Worm (Caenorhabditis elegans) whole organism, L2 larva: Measurements from ENCODE around the gene C50H11.13.

ENCODE experiments used
- C34F6.9 ChIP-seq: fragments of 150-350 bp; optimal IDR thresholded peaks from 2 replicates; lab custom pipeline; 2014; ENCODE audit warnings: missing biosample characterization, missing genetic modification characterization
- F13H6.1 ChIP-seq: sonication (generic microtip); optimal IDR thresholded peaks from 2 replicates; lab custom pipeline; 2016; ENCODE audit warnings: missing genetic modification characterization, missing compliant biosample characterization
- R02D3.7 ChIP-seq: fragments of 150-350 bp; optimal IDR thresholded peaks from 2 replicates; lab custom pipeline; 2014; ENCODE audit warnings: missing biosample characterization, missing genetic modification characterization
- Y55F3AM.14 ChIP-seq: fragments of 200-800 bp; sonication (Bioruptor generic); optimal IDR thresholded peaks from 2 replicates; lab custom pipeline; 2018; ENCODE audit warnings: mild to moderate bottlenecking, missing genetic modification characterization, missing compliant biosample characterization
- ZK546.5 ChIP-seq: sonication (generic microtip); optimal IDR thresholded peaks from 2 replicates; lab custom pipeline; 2017; ENCODE audit warnings: missing biosample characterization, missing genetic modification characterization
- aly-2 ChIP-seq: fragments of 150-350 bp; optimal IDR thresholded peaks from 2 replicates; lab custom pipeline; 2014; ENCODE audit warnings: missing biosample characterization, missing genetic modification characterization
- ama-1 ChIP-seq: fragments of 150-350 bp; optimal IDR thresholded peaks from 2 replicates; lab custom pipeline; 2018; ENCODE audit warnings: inconsistent platforms
- blmp-1 ChIP-seq: sonication (generic microtip); optimal IDR thresholded peaks from 2 replicates; lab custom pipeline; 2017; ENCODE audit warnings: missing genetic modification characterization, mild to moderate bottlenecking, missing compliant biosample characterization, antibody characterized with exemption, moderate library complexity; ENCODE audit not compliant: insufficient read depth
- ceh-16 ChIP-seq: fragments of 150-350 bp; optimal IDR thresholded peaks from 2 replicates; lab custom pipeline; 2014; ENCODE audit warnings: missing biosample characterization, missing genetic modification characterization
- ceh-82 ChIP-seq: fragments of 150-350 bp; optimal IDR thresholded peaks from 2 replicates; lab custom pipeline; 2014; ENCODE audit warnings: missing biosample characterization, missing genetic modification characterization
- crh-2 ChIP-seq: sonication (generic microtip); optimal IDR thresholded peaks from 2 replicates; lab custom pipeline; 2017; ENCODE audit warnings: missing biosample characterization, missing genetic modification characterization
- dmd-4 ChIP-seq: sonication (generic microtip); optimal IDR thresholded peaks from 2 replicates; lab custom pipeline; 2017; ENCODE audit warnings: missing biosample characterization, missing genetic modification characterization
- egl-27 ChIP-seq: sonication (generic microtip); optimal IDR thresholded peaks from 3 replicates; lab custom pipeline; 2017; ENCODE audit warnings: missing biosample characterization, missing genetic modification reagents, missing genetic modification characterization
- elt-1 ChIP-seq: fragments of 150-350 bp; optimal IDR thresholded peaks from 2 replicates; lab custom pipeline; 2014; ENCODE audit warnings: missing biosample characterization, missing genetic modification characterization
- elt-3 ChIP-seq: sonication (generic microtip); optimal IDR thresholded peaks from 2 replicates; lab custom pipeline; 2017; ENCODE audit warnings: missing biosample characterization, missing genetic modification characterization
- fos-1 ChIP-seq: fragments of 150-350 bp; optimal IDR thresholded peaks from 2 replicates; lab custom pipeline; 2014; ENCODE audit warnings: missing biosample characterization, missing genetic modification characterization
- gmeb-1 ChIP-seq: fragments of 150-350 bp; optimal IDR thresholded peaks from 2 replicates; lab custom pipeline; 2014; ENCODE audit warnings: missing biosample characterization, missing genetic modification characterization
- lin-11 ChIP-seq: fragments of 150-350 bp; sonication (generic microtip); optimal IDR thresholded peaks from 2 replicates; lab custom pipeline; 2014; ENCODE audit warnings: missing biosample characterization, missing genetic modification characterization, inconsistent platforms, mixed read lengths
- lin-39 ChIP-seq: fragments of 150-350 bp; optimal IDR thresholded peaks from 2 replicates; lab custom pipeline; 2014; ENCODE audit warnings: missing biosample characterization, missing genetic modification reagents, missing genetic modification characterization
- lsy-2 ChIP-seq, 2 experiments: fragments of 150-350 bp in 1 of 2; sonication (generic microtip) in 1 of 2; optimal IDR thresholded peaks; 2 replicates each; lab custom pipeline; 2014 to 2017; ENCODE audit warnings: missing biosample characterization in 2 of 2, missing genetic modification characterization in 2 of 2
- mbf-1 ChIP-seq: sonication (generic microtip); optimal IDR thresholded peaks from 2 replicates; lab custom pipeline; 2017; ENCODE audit warnings: missing biosample characterization, missing genetic modification characterization
- mdl-1 ChIP-seq, 2 experiments: fragments of 150-350 bp in 1 of 2; sonication (generic microtip) in 1 of 2; optimal IDR thresholded peaks; 2 replicates each; lab custom pipeline; 2017; ENCODE audit warnings: missing biosample characterization in 2 of 2, missing genetic modification characterization in 2 of 2
- nhr-11 ChIP-seq: fragments of 150-350 bp; optimal IDR thresholded peaks from 2 replicates; lab custom pipeline; 2014; ENCODE audit warnings: missing biosample characterization, missing genetic modification characterization
- nhr-12 ChIP-seq: fragments of 150-350 bp; optimal IDR thresholded peaks from 2 replicates; lab custom pipeline; 2014; ENCODE audit warnings: missing biosample characterization, missing genetic modification characterization
- nhr-129 ChIP-seq: fragments of 150-350 bp; optimal IDR thresholded peaks from 2 replicates; lab custom pipeline; 2014; ENCODE audit warnings: missing biosample characterization, missing genetic modification characterization
- nhr-21 ChIP-seq: fragments of 150-350 bp; optimal IDR thresholded peaks from 2 replicates; lab custom pipeline; 2014; ENCODE audit warnings: missing biosample characterization, missing genetic modification characterization
- nhr-23 ChIP-seq: fragments of 150-350 bp; optimal IDR thresholded peaks from 2 replicates; lab custom pipeline; 2014; ENCODE audit warnings: missing biosample characterization, missing genetic modification reagents, missing genetic modification characterization
- nhr-25 ChIP-seq: fragments of 150-350 bp; sonication (generic microtip); optimal IDR thresholded peaks from 3 replicates; lab custom pipeline; 2014; ENCODE audit warnings: missing biosample characterization, missing genetic modification characterization
- nhr-6 ChIP-seq: fragments of 150-350 bp; optimal IDR thresholded peaks from 2 replicates; lab custom pipeline; 2014; ENCODE audit warnings: missing biosample characterization, missing genetic modification characterization
- nhr-77 ChIP-seq: fragments of 150-350 bp; optimal IDR thresholded peaks from 2 replicates; lab custom pipeline; 2014; ENCODE audit warnings: missing biosample characterization, missing genetic modification characterization
- sma-9 ChIP-seq, 2 experiments: fragments of 150-350 bp in 1 of 2; sonication (generic microtip) in 1 of 2; optimal IDR thresholded peaks; 2 replicates each; lab custom pipeline; 2014 to 2016; ENCODE audit warnings: missing genetic modification characterization in 2 of 2, mild to moderate bottlenecking in 1 of 2, missing biosample characterization in 1 of 2, missing compliant biosample characterization in 1 of 2, missing genetic modification reagents in 1 of 2, moderate library complexity in 1 of 2
- unc-55 ChIP-seq: fragments of 150-350 bp; sonication (generic microtip); optimal IDR thresholded peaks from 3 replicates; lab custom pipeline; 2014; ENCODE audit warnings: missing biosample characterization, missing genetic modification reagents, missing genetic modification characterization
- zag-1 ChIP-seq: fragments of 150-350 bp; optimal IDR thresholded peaks from 2 replicates; lab custom pipeline; 2014; ENCODE audit warnings: missing biosample characterization, missing genetic modification characterization
- ztf-4 ChIP-seq: fragments of 150-350 bp; optimal IDR thresholded peaks from 2 replicates; lab custom pipeline; 2014; ENCODE audit warnings: missing biosample characterization, missing genetic modification characterization

The C50H11.13 gene

ce11 chrV:3071548-3071947 lies at the start of gene C50H11.13:
C50H11.13 (minus strand) TSS chrV:3071648.
- no peak for TF ChIP-seq mdl-1 (tag; optimal IDR thresholded peaks at IDR 0.05; lab: Kevin White, UChicago)
- TF ChIP-seq nhr-21 (tag; lab: Kevin White, UChicago): no peak
- TF ChIP-seq nhr-77: no peak
- no peak for TF ChIP-seq ceh-16
- TF ChIP-seq C34F6.9: no peak
- TF ChIP-seq nhr-6: no peak
- no peak for TF ChIP-seq ztf-4 (tag; lab: Kevin White, UChicago)
- TF ChIP-seq fos-1 (tag; lab: Kevin White, UChicago): no peak
- no peak for TF ChIP-seq nhr-25 (tag; lab: Kevin White, UChicago)
- TF ChIP-seq elt-1 (tag; lab: Kevin White, UChicago): no peak
- TF ChIP-seq R02D3.7: no peak
- TF ChIP-seq zag-1: no peak
- no peak for TF ChIP-seq ama-1 (lab: Kevin White, UChicago)
- TF ChIP-seq lin-11 (tag; lab: Kevin White, UChicago): no peak
- no peak for TF ChIP-seq dmd-4
- TF ChIP-seq ZK546.5: no peak
- TF ChIP-seq Y55F3AM.14 (GFP tag; lab: Kevin White, UChicago): no peak
- TF ChIP-seq elt-3 (tag; lab: Kevin White, UChicago): no peak
- no peak for TF ChIP-seq blmp-1 (tag; lab: Kevin White, UChicago)
- TF ChIP-seq egl-27 (tag; lab: Kevin White, UChicago): no peak

- TF ChIP-seq sma-9 (GFP tag; optimal IDR thresholded peaks at IDR 0.05; lab: Kevin White, UChicago) (no peak), sma-9 (tag; optimal IDR thresholded peaks at IDR 0.05; lab: Kevin White, UChicago) (no peak), nhr-21 (tag; lab: Kevin White, UChicago) (no peak), unc-55 (no peak), crh-2 (tag; lab: Kevin White, UChicago) (no peak), F13H6.1 (tag; lab: Kevin White, UChicago) (no peak), nhr-129 (tag; lab: Kevin White, UChicago) (no peak), dmd-4 (no peak), elt-1 (tag; lab: Kevin White, UChicago) (no peak)
These were observed 47.7 kb upstream of the C50H11.13 start for ce11 chrV:3119185-3119584.

ce11 chrV:3118167-3118566 lies 46.7 kb upstream of the C50H11.13 start, which contains the start of gene clec-210:
clec-210 (plus strand) TSS chrV:3118377.
- TF ChIP-seq fos-1 (tag; lab: Kevin White, UChicago) (peak; percentile 28), aly-2 (tag; lab: Kevin White, UChicago) (no peak)

ce11 chrV:3114973-3115372 lies 43.5 kb upstream of the C50H11.13 start, which contains the start of gene Y73C8C.3:
Y73C8C.3 (plus strand) TSS chrV:3115273.
- no peak for TF ChIP-seq nhr-11 (tag; lab: Kevin White, UChicago)
- TF ChIP-seq gmeb-1 (tag; lab: Kevin White, UChicago): no peak
- TF ChIP-seq crh-2 (tag; lab: Kevin White, UChicago): no peak
- no peak for TF ChIP-seq ceh-82 (tag; lab: Kevin White, UChicago)
- no peak for TF ChIP-seq nhr-23 (tag; lab: Kevin White, UChicago)

ce11 chrV:3113751-3114150 lies 42.3 kb upstream of the C50H11.13 start, which contains the start of gene Y73C8C.8:
Y73C8C.8 (minus strand) TSS chrV:3113851.
- TF ChIP-seq lin-39 (no peak), nhr-25 (tag; lab: Kevin White, UChicago) (no peak), nhr-23 (tag; lab: Kevin White, UChicago) (no peak), fos-1 (tag; lab: Kevin White, UChicago) (no peak), nhr-77 (no peak), mbf-1 (no peak), nhr-12 (no peak), sma-9 (GFP tag; optimal IDR thresholded peaks at IDR 0.05; lab: Kevin White, UChicago) (no peak), sma-9 (tag; optimal IDR thresholded peaks at IDR 0.05; lab: Kevin White, UChicago) (no peak), lsy-2 (tag; optimal IDR thresholded peaks at IDR 0.05; lab: Kevin White, UChicago) (no peak), ceh-16 (no peak), elt-3 (tag; lab: Kevin White, UChicago) (no peak)
- TF ChIP-seq, all 48 proteins: peak for 0
